Fruit fly (Drosophila melanogaster) whole organism, prepupa: Measurements from ENCODE around the gene 825-Oak.

ENCODE experiments used
- CG10669 ChIP-seq: fragments of 200-800 bp; sonication (Bioruptor generic); optimal IDR thresholded peaks from 3 replicates; lab custom pipeline; 2018; ENCODE audit warnings: missing biosample characterization, mild to moderate bottlenecking, missing genetic modification characterization, moderate library complexity
- CG11294 ChIP-seq: fragments of 200-800 bp; sonication (Bioruptor generic); IDR thresholded peaks from 2 replicates; pipeline ENCODE4 v1.3.6; 2022; ENCODE audit warnings: missing biosample characterization, missing genetic modification characterization
- CG11762 ChIP-seq: fragments of 200-800 bp; sonication (Bioruptor generic); optimal IDR thresholded peaks from 3 replicates; lab custom pipeline; 2016; ENCODE audit warnings: missing biosample characterization, missing genetic modification characterization; ENCODE audit not compliant: insufficient read depth
- CG15336 ChIP-seq: fragments of 200-800 bp; sonication (Bioruptor generic); IDR thresholded peaks from 2 replicates; pipeline ENCODE4 v1.3.6; 2022; ENCODE audit warnings: missing biosample characterization, missing genetic modification characterization
- CG1621 ChIP-seq: fragments of 200-800 bp; sonication (Bioruptor generic); optimal IDR thresholded peaks from 3 replicates; lab custom pipeline; 2018; ENCODE audit warnings: missing biosample characterization, mild to moderate bottlenecking, missing genetic modification characterization
- CG16779 ChIP-seq: fragments of 200-800 bp; sonication (Bioruptor generic); optimal IDR thresholded peaks from 3 replicates; lab custom pipeline; 2017; ENCODE audit warnings: missing biosample characterization, mild to moderate bottlenecking, missing genetic modification characterization
- CG3032 ChIP-seq: fragments of 200-800 bp; optimal IDR thresholded peaks from 2 replicates; lab custom pipeline; 2019; ENCODE audit warnings: missing biosample characterization, mild to moderate bottlenecking, missing genetic modification characterization, moderate library complexity
- CG31627 ChIP-seq: fragments of 200-800 bp; sonication (Bioruptor generic); optimal IDR thresholded peaks from 3 replicates; lab custom pipeline; 2016; ENCODE audit warnings: missing biosample characterization, missing genetic modification characterization
- CG32006 ChIP-seq: fragments of 200-800 bp; sonication (Bioruptor generic); optimal IDR thresholded peaks from 3 replicates; lab custom pipeline; 2017; ENCODE audit warnings: missing biosample characterization, mild to moderate bottlenecking, missing genetic modification characterization
- CG34406 ChIP-seq: fragments of 200-800 bp; sonication (Bioruptor generic); optimal IDR thresholded peaks from 3 replicates; lab custom pipeline; 2016; ENCODE audit warnings: missing biosample characterization, missing genetic modification characterization
- CG3919 ChIP-seq: fragments of 200-800 bp; sonication (Bioruptor generic); optimal IDR thresholded peaks from 3 replicates; lab custom pipeline; 2016; ENCODE audit warnings: missing biosample characterization, missing genetic modification characterization
- CG6163 ChIP-seq: fragments of 200-800 bp; sonication (Bioruptor generic); IDR thresholded peaks from 3 replicates; pipeline ENCODE4 v1.3.6; 2022; ENCODE audit warnings: missing biosample characterization, missing genetic modification characterization
- CG6808 ChIP-seq: fragments of 200-800 bp; sonication (Bioruptor generic); optimal IDR thresholded peaks from 3 replicates; lab custom pipeline; 2017; ENCODE audit warnings: missing biosample characterization, missing genetic modification characterization, mild to moderate bottlenecking, moderate library complexity, missing genetic modification reagents
- CG6854 ChIP-seq: fragments of 200-800 bp; sonication (Bioruptor generic); optimal IDR thresholded peaks from 2 replicates; lab custom pipeline; 2017; ENCODE audit warnings: missing biosample characterization, mild to moderate bottlenecking, missing genetic modification characterization
- CG7368 ChIP-seq: fragments of 200-800 bp; sonication (Bioruptor generic); optimal IDR thresholded peaks from 3 replicates; lab custom pipeline; 2016; ENCODE audit warnings: missing biosample characterization, missing genetic modification characterization
- CG8319 ChIP-seq: fragments of 200-800 bp; sonication (Bioruptor generic); optimal IDR thresholded peaks from 3 replicates; lab custom pipeline; 2016; ENCODE audit warnings: missing biosample characterization, missing genetic modification characterization
- CG8632 ChIP-seq: fragments of 200-800 bp; sonication (Bioruptor generic); optimal IDR thresholded peaks from 3 replicates; lab custom pipeline; 2016; ENCODE audit warnings: missing biosample characterization, missing genetic modification characterization
- Eip78C ChIP-seq: fragments of 200-800 bp; sonication (Bioruptor generic); peaks from one replicate; lab custom pipeline; 2016; ENCODE audit warnings: missing biosample characterization, missing genetic modification characterization
- Eip93F ChIP-seq: fragments of 200-800 bp; sonication (Bioruptor generic); optimal IDR thresholded peaks from 2 replicates; lab custom pipeline; 2016; ENCODE audit warnings: missing biosample characterization, mild to moderate bottlenecking, missing genetic modification characterization
- Ets21C ChIP-seq: fragments of 200-800 bp; sonication (Bioruptor generic); optimal IDR thresholded peaks from 3 replicates; lab custom pipeline; 2016; ENCODE audit warnings: missing biosample characterization, missing genetic modification characterization
- Gug ChIP-seq: fragments of 200-800 bp; sonication (Bioruptor generic); IDR thresholded peaks from 2 replicates; pipeline ENCODE4 v1.3.6; 2022; ENCODE audit warnings: missing biosample characterization, missing genetic modification characterization
- Hr39 ChIP-seq: fragments of 200-800 bp; sonication (Bioruptor generic); optimal IDR thresholded peaks from 2 replicates; lab custom pipeline; 2016; ENCODE audit warnings: missing biosample characterization, missing genetic modification characterization
- Hr4 ChIP-seq: fragments of 200-800 bp; sonication (Bioruptor generic); optimal IDR thresholded peaks from 3 replicates; lab custom pipeline; 2016; ENCODE audit warnings: missing biosample characterization, missing genetic modification characterization
- Met ChIP-seq: fragments of 200-800 bp; sonication (Bioruptor generic); optimal IDR thresholded peaks from 3 replicates; lab custom pipeline; 2016; ENCODE audit warnings: missing biosample characterization, missing genetic modification characterization
- Sox102F ChIP-seq: fragments of 200-800 bp; sonication (Bioruptor generic); optimal IDR thresholded peaks from 2 replicates; lab custom pipeline; 2016; ENCODE audit warnings: missing biosample characterization, mild to moderate bottlenecking, missing genetic modification characterization
- acj6 ChIP-seq: fragments of 200-800 bp; sonication (Bioruptor generic); optimal IDR thresholded peaks from 3 replicates; lab custom pipeline; 2016; ENCODE audit warnings: missing biosample characterization, missing genetic modification characterization
- dac ChIP-seq: fragments of 200-800 bp; sonication (Bioruptor generic); optimal IDR thresholded peaks from 2 replicates; lab custom pipeline; 2017; ENCODE audit warnings: missing biosample characterization, mild to moderate bottlenecking, missing genetic modification characterization
- dsx ChIP-seq: fragments of 200-800 bp; optimal IDR thresholded peaks from 3 replicates; lab custom pipeline; 2019; ENCODE audit warnings: missing biosample characterization, mild to moderate bottlenecking, missing genetic modification characterization, moderate library complexity; ENCODE audit not compliant: poor library complexity, severe bottlenecking
- eg ChIP-seq: fragments of 200-800 bp; sonication (Bioruptor generic); IDR thresholded peaks from 3 replicates; pipeline ENCODE4 v1.3.6; 2022; ENCODE audit warnings: missing biosample characterization, missing genetic modification characterization
- esn ChIP-seq: fragments of 200-800 bp; sonication (Bioruptor generic); optimal IDR thresholded peaks from 2 replicates; lab custom pipeline; 2016; ENCODE audit warnings: missing biosample characterization, mild to moderate bottlenecking, missing genetic modification characterization, moderate library complexity
- fd59A ChIP-seq: fragments of 200-800 bp; sonication (Bioruptor generic); optimal IDR thresholded peaks from 2 replicates; lab custom pipeline; 2017; ENCODE audit warnings: missing biosample characterization, mild to moderate bottlenecking, missing genetic modification characterization, missing genetic modification reagents
- fd85E ChIP-seq: fragments of 200-800 bp; sonication (Bioruptor generic); optimal IDR thresholded peaks from 3 replicates; lab custom pipeline; 2016; ENCODE audit warnings: missing biosample characterization, missing genetic modification characterization
- fkh ChIP-seq: fragments of 200-800 bp; sonication (Bioruptor generic); optimal IDR thresholded peaks from 3 replicates; lab custom pipeline; 2017; ENCODE audit warnings: missing biosample characterization, mild to moderate bottlenecking, missing genetic modification characterization, moderate library complexity
- lz ChIP-seq: fragments of 200-800 bp; sonication (Bioruptor generic); optimal IDR thresholded peaks from 3 replicates; lab custom pipeline; 2016; ENCODE audit warnings: missing biosample characterization, missing genetic modification characterization
- net ChIP-seq: fragments of 200-800 bp; sonication (Bioruptor generic); optimal IDR thresholded peaks from 3 replicates; lab custom pipeline; 2016; ENCODE audit warnings: missing biosample characterization, missing genetic modification characterization
- svp ChIP-seq: fragments of 200-800 bp; sonication (Bioruptor generic); peaks from one replicate; lab custom pipeline; 2016; ENCODE audit warnings: missing biosample characterization, missing genetic modification characterization
- topi ChIP-seq: fragments of 200-800 bp; sonication (Bioruptor generic); optimal IDR thresholded peaks from 3 replicates; lab custom pipeline; 2016; ENCODE audit warnings: missing biosample characterization, missing genetic modification characterization

825-Oak gene

DNA sequence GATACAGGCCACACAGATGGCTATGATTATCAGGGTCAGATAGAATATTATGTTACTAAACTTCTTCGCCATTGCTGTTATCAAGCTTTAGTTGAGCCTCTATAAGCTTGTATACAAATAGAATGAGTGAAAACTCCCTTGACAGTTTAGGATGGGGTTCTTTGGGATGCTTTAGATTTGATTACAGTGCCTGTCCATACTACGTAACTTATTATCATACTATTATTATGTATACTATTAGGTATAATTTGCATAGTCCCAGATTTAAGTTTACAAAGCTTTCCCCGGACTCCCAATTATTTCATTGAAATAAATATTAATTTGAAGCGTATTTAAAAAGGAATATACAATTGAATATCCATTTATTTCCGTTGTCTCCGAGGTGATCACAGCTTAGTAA is 14.4 kb upstream of the 825-Oak start, which contains the start of gene brv1:
Gene brv1 (minus strand): TSS at position 101 of the 400 bp plus-strand sequence.
- TF ChIP-seq net (GFP tag; lab: Kevin White, UChicago) (no peak), Hr4 (GFP tag; lab: Kevin White, UChicago) (no peak), eg (GFP tag; lab: Robert Waterston, UW) (no peak), CG10669 (GFP tag; lab: Kevin White, UChicago) (no peak), dsx (GFP tag; lab: Kevin White, UChicago) (no peak), Eip93F (GFP tag; lab: Kevin White, UChicago) (no peak), CG16779 (no peak), CG6854 (GFP tag; lab: Kevin White, UChicago) (no peak), fd85E (GFP tag; lab: Kevin White, UChicago) (no peak), fd59A (GFP tag; lab: Kevin White, UChicago) (no peak)
- TF ChIP-seq, all 60 proteins: peak for 0

- TF ChIP-seq CG8319 (GFP tag; lab: Kevin White, UChicago), result no peak
- TF ChIP-seq fd59A (GFP tag; lab: Kevin White, UChicago), result no peak
- no peak for TF ChIP-seq Met (GFP tag; lab: Kevin White, UChicago)
- TF ChIP-seq Hr4 (GFP tag; lab: Kevin White, UChicago), result no peak
- no peak for TF ChIP-seq CG11762
- TF ChIP-seq CG34406 (GFP tag; lab: Kevin White, UChicago), result no peak
- no peak for TF ChIP-seq dac (GFP tag; lab: Kevin White, UChicago)
- no peak for TF ChIP-seq CG31627 (GFP tag; lab: Kevin White, UChicago)
- no peak for TF ChIP-seq fkh (GFP tag; lab: Kevin White, UChicago)
- TF ChIP-seq acj6 (GFP tag; lab: Kevin White, UChicago), result no peak
- TF ChIP-seq CG6808 (GFP tag; lab: Kevin White, UChicago), result no peak
- no peak for TF ChIP-seq CG6163
- TF ChIP-seq CG1621, result no peak
- no peak for TF ChIP-seq Hr39 (GFP tag; lab: Kevin White, UChicago)
- TF ChIP-seq CG6854 (GFP tag; lab: Kevin White, UChicago), result no peak
- TF ChIP-seq CG32006 (GFP tag; lab: Kevin White, UChicago), result no peak
- no peak for TF ChIP-seq CG15336 (GFP tag; lab: Robert Waterston, UW)
These were observed 11.0 kb upstream of the 825-Oak start for dm6 chr3L:19483007-19483406.

- TF ChIP-seq Eip78C (GFP tag; lab: Kevin White, UChicago) (no peak), Met (GFP tag; lab: Kevin White, UChicago) (no peak), CG3032 (tag; lab: Kevin White, UChicago) (no peak), Gug (GFP tag; lab: Robert Waterston, UW) (no peak), esn (GFP tag; lab: Kevin White, UChicago) (no peak), CG1621 (no peak), CG7368 (GFP tag; lab: Kevin White, UChicago) (no peak), fd59A (GFP tag; lab: Kevin White, UChicago) (no peak), topi (GFP tag; lab: Kevin White, UChicago) (no peak), CG8632 (no peak), CG11762 (no peak), CG3919 (no peak), lz (GFP tag; lab: Kevin White, UChicago) (no peak), CG11294 (GFP tag; lab: Robert Waterston, UW) (no peak), Hr39 (GFP tag; lab: Kevin White, UChicago) (no peak), Sox102F (no peak), Ets21C (no peak), acj6 (GFP tag; lab: Kevin White, UChicago) (no peak), svp (GFP tag; lab: Kevin White, UChicago) (no peak), net (GFP tag; lab: Kevin White, UChicago) (no peak)
These were observed 10.0 kb upstream of the 825-Oak start for dm6 chr3L:19482014-19482413.
